Worm (Caenorhabditis elegans): ENCODE measurements around the gene ZK643.2.
A peak's percentile ranks its signal among the peaks of the same experiment; 100 is the strongest.

ZK643.2 gene

ce11 chrIII:8919784-8920183 lies 36.6 kb upstream of the ZK643.2 start, which contains the start of gene ZK637.15:
TSS of gene ZK637.15 (plus strand) at chrIII:8920084.
- TF ChIP-seq lin-39 (tag; optimal IDR thresholded peaks at IDR 0.05) (no peak), fkh-10 (GFP tag; optimal IDR thresholded peaks at IDR 0.05) (no peak), hmg-11 (tag; optimal IDR thresholded peaks at IDR 0.05) (no peak), jun-1 (tag; optimal IDR thresholded peaks at IDR 0.05) (no peak), ceh-16 (tag; optimal IDR thresholded peaks at IDR 0.05) (no peak), lsy-12 (tag; optimal IDR thresholded peaks at IDR 0.05) (no peak), elt-2 (tag; optimal IDR thresholded peaks at IDR 0.05) (no peak), zag-1 (tag; optimal IDR thresholded peaks at IDR 0.05) (no peak), fos-1 (tag; optimal IDR thresholded peaks at IDR 0.05) (no peak)

DNA sequence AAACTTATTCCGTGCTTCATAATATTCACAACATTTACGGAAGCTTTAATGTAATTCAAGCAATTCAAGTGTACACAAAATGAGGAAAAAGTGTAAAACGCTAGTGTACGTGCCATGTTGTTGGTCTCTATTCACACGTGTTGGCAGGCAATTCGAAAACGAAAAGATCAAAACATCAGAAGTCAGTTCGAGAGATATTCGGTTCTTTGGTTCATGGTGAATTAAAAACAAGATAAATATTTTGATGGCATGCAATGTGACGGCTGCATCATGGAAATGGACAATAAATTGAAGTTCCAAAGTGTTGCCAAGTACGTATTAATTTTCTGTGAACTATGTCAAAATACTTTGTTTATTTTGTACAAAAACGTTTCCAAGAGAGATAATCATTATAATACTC lies 34.3 kb upstream of the ZK643.2 start:
- no peak for TF ChIP-seq mml-1 (tag; optimal IDR thresholded peaks at IDR 0.05)
- TF ChIP-seq ama-1 (optimal IDR thresholded peaks at IDR 0.05) = peak; percentile 87

ce11 chrIII:8923240-8923734 lies 33.1 kb upstream of the ZK643.2 start, which contains the start of gene glb-1:
TSS of gene glb-1 (minus strand) at chrIII:8923290.
- TF ChIP-seq lin-39 (tag; optimal IDR thresholded peaks at IDR 0.05) = no peak
- TF ChIP-seq nhr-25 (tag; optimal IDR thresholded peaks at IDR 0.05) = no peak
- no peak for TF ChIP-seq nhr-28 (tag; optimal IDR thresholded peaks at IDR 0.05)
- no peak for TF ChIP-seq ceh-28 (tag; optimal IDR thresholded peaks at IDR 0.05)
- no peak for TF ChIP-seq egl-5 (tag; optimal IDR thresholded peaks at IDR 0.05)
- no peak for TF ChIP-seq nfya-1 (tag; optimal IDR thresholded peaks at IDR 0.05; ENCODE audit: insufficient read depth)
- peak; percentile 15 for TF ChIP-seq nhr-23 (tag; optimal IDR thresholded peaks at IDR 0.05)
- TF ChIP-seq unc-62 (GFP tag; optimal IDR thresholded peaks at IDR 0.05) = no peak
- no peak for TF ChIP-seq ama-1 (optimal IDR thresholded peaks at IDR 0.05)

DNA sequence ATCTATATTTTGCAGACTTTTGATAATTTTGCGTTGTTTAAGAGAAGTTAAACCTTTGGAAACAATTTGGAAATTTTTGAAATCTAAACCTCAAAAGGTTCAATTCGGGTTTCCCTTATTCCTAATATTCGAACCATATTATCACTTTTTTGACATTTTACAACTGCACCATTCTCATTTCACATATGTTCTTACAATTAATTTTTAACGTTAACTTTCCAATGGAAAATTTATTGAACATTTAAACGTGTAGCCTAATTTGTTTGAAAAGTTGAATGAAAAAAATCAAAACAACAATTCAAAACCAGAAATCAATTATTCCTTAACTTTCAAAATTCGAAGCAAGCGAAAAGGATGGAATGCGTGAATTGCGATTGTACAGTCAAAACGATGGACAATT lies 32.4 kb upstream of the ZK643.2 start, which contains the start of gene ZK637.12:
Gene ZK637.12 (plus strand): TSS at position 301 of the 400 bp plus-strand sequence.
- TF ChIP-seq nhr-11 (tag; optimal IDR thresholded peaks at IDR 0.05) (no peak), ztf-11 (tag; optimal IDR thresholded peaks at IDR 0.05) (no peak), pha-4 (tag; optimal IDR thresholded peaks at IDR 0.05) (no peak), lin-15B (tag; optimal IDR thresholded peaks at IDR 0.05) (no peak), ZK546.5 (tag; optimal IDR thresholded peaks at IDR 0.05) (no peak), nhr-12 (tag; optimal IDR thresholded peaks at IDR 0.05) (no peak), ceh-16 (tag; optimal IDR thresholded peaks at IDR 0.05) (no peak), lsy-12 (tag; optimal IDR thresholded peaks at IDR 0.05) (no peak), nhr-28 (tag; optimal IDR thresholded peaks at IDR 0.05) (no peak), ceh-82 (tag; optimal IDR thresholded peaks at IDR 0.05) (no peak), nfya-1 (tag; optimal IDR thresholded peaks at IDR 0.05; ENCODE audit: insufficient read depth) (no peak), hmg-11 (tag; optimal IDR thresholded peaks at IDR 0.05) (no peak), daf-12 (tag; optimal IDR thresholded peaks at IDR 0.05) (no peak), nhr-43 (tag; optimal IDR thresholded peaks at IDR 0.05; ENCODE audit: poor library complexity, severe bottlenecking) (no peak), pqm-1 (tag; optimal IDR thresholded peaks at IDR 0.05) (no peak), nhr-23 (tag; optimal IDR thresholded peaks at IDR 0.05) (no peak), R02D3.7 (tag; optimal IDR thresholded peaks at IDR 0.05) (no peak), nhr-67 (tag; optimal IDR thresholded peaks at IDR 0.05) (no peak), fos-1 (tag; optimal IDR thresholded peaks at IDR 0.05) (no peak)

DNA sequence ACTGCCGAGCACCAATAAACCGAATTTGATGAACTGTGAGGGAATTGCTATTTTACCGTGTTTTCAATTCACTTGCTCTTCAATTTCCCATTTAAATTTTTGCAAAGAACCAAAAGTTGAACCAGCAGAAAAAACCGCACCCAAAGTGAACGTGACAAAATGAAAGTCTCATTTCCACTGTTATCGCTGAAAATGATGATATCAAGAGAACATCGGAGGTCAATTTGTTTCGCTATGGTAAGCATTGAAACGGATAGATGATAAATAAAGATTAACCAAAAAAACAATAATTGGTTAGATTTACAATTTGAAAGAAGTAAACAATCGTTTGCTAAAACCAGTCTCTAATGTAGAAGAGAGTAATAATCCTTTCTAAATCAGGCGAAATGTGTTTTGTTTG lies 30.8 kb upstream of the ZK643.2 start:
- TF ChIP-seq unc-62 (GFP tag; optimal IDR thresholded peaks at IDR 0.05) = no peak
- no peak for TF ChIP-seq elt-3 (tag; optimal IDR thresholded peaks at IDR 0.05)
- no peak for TF ChIP-seq hmg-11 (tag; optimal IDR thresholded peaks at IDR 0.05)
- TF ChIP-seq nhr-23 (tag; optimal IDR thresholded peaks at IDR 0.05) = no peak
- TF ChIP-seq unc-39 (tag; optimal IDR thresholded peaks at IDR 0.05) = no peak
- no peak for TF ChIP-seq mml-1 (tag; optimal IDR thresholded peaks at IDR 0.05)
- TF ChIP-seq eor-1 (tag; optimal IDR thresholded peaks at IDR 0.05) = no peak
- no peak for TF ChIP-seq fos-1 (tag; optimal IDR thresholded peaks at IDR 0.05)
- TF ChIP-seq skn-1 (tag; optimal IDR thresholded peaks at IDR 0.05) = no peak
- no peak for TF ChIP-seq pqm-1 (tag; optimal IDR thresholded peaks at IDR 0.05)
- TF ChIP-seq ztf-11 (tag; optimal IDR thresholded peaks at IDR 0.05) = no peak
- TF ChIP-seq ama-1 (optimal IDR thresholded peaks at IDR 0.05) = no peak
- no peak for TF ChIP-seq pha-4 (tag; optimal IDR thresholded peaks at IDR 0.05)
- no peak for TF ChIP-seq nhr-12 (tag; optimal IDR thresholded peaks at IDR 0.05)
- TF ChIP-seq nhr-237 (tag; optimal IDR thresholded peaks at IDR 0.05) = no peak
- no peak for TF ChIP-seq ceh-9 (tag; optimal IDR thresholded peaks at IDR 0.05)
- TF ChIP-seq elt-2 (tag; optimal IDR thresholded peaks at IDR 0.05) = no peak
- TF ChIP-seq aly-2 (tag; optimal IDR thresholded peaks at IDR 0.05) = no peak
- TF ChIP-seq jun-1 (tag; optimal IDR thresholded peaks at IDR 0.05) = no peak
- no peak for TF ChIP-seq egl-27 (tag; optimal IDR thresholded peaks at IDR 0.05)
